Worm (Caenorhabditis elegans): ENCODE measurements around the gene ZK867.2.
A peak's percentile ranks its signal among the peaks of the same experiment; 100 is the strongest.

ce11 chrX:7200475-7200874 lies 6.0 kb upstream of the ZK867.2 start:
- TF ChIP-seq dpl-1 (GFP tag; optimal IDR thresholded peaks at IDR 0.05) (no peak), pha-4 (GFP tag; IDR thresholded peaks at IDR 0.05) (no peak), pha-4 (tag; optimal IDR thresholded peaks at IDR 0.05) (no peak), hmg-1.1 (GFP tag; IDR thresholded peaks at IDR 0.05) (no peak), zfp-3 (GFP tag; conservative IDR thresholded peaks at IDR 0.05) (0 out of 2 replicates have a peak, but pooled peaks have one; percentile 32), unc-130 (GFP tag; optimal IDR thresholded peaks at IDR 0.05) (no peak), lin-13 (GFP tag; optimal IDR thresholded peaks at IDR 0.05) (peak; percentile 18)
